Worm (Caenorhabditis elegans) whole organism, L3 larva: ENCODE measurements around the gene F56D2.3.

Experiments
- aly-2 ChIP-seq: fragments of 150-350 bp; optimal IDR thresholded peaks from 2 replicates; lab custom pipeline; 2014; ENCODE audit warnings: missing biosample characterization, missing genetic modification characterization
- egl-27 ChIP-seq: sonication (generic microtip); optimal IDR thresholded peaks from 4 replicates; lab custom pipeline; 2017; ENCODE audit warnings: missing biosample characterization, missing genetic modification reagents, missing genetic modification characterization
- nfya-1 ChIP-seq: sonication (generic microtip); optimal IDR thresholded peaks from 2 replicates; lab custom pipeline; 2017; ENCODE audit warnings: missing genetic modification characterization, mild to moderate bottlenecking, missing compliant biosample characterization, antibody characterized with exemption, moderate library complexity; ENCODE audit not compliant: insufficient read depth
- nhr-76 ChIP-seq: fragments of 150-350 bp; sonication (generic microtip); optimal IDR thresholded peaks from 5 replicates; lab custom pipeline; 2014; ENCODE audit warnings: missing biosample characterization, missing genetic modification characterization
- pqm-1 ChIP-seq: fragments of 150-350 bp; optimal IDR thresholded peaks from 2 replicates; lab custom pipeline; 2017; ENCODE audit warnings: missing biosample characterization, missing genetic modification characterization, inconsistent platforms

DNA sequence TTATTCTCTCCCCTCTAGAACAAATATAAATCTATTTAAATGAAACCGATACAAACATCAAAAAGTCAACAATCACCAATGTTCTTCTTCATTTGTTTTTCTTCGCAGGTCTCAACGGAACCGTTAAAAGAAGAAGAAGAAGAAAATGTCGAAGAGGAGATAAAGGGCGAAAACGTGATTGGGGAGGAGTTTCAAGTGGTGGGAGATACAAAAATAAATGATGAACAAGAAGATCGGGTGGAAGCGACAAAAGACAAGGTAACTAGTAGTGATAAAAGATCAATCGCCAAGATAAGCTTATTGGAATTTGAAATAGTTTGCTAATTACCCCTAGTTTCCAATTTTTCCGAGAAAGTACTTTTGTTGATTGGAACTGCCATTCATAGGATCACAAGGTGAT is 34.6 kb upstream of the F56D2.3 start:
- TF ChIP-seq pqm-1 (tag; lab: Kevin White, UChicago) = no peak
- no peak for TF ChIP-seq aly-2 (tag; lab: Kevin White, UChicago)
- no peak for TF ChIP-seq nhr-76
- no peak for TF ChIP-seq egl-27 (tag; lab: Kevin White, UChicago)
- TF ChIP-seq nfya-1 (tag; lab: Kevin White, UChicago) = peak; percentile 28
